Worm (Caenorhabditis elegans): ENCODE results near the gene fipr-28.

DNA sequence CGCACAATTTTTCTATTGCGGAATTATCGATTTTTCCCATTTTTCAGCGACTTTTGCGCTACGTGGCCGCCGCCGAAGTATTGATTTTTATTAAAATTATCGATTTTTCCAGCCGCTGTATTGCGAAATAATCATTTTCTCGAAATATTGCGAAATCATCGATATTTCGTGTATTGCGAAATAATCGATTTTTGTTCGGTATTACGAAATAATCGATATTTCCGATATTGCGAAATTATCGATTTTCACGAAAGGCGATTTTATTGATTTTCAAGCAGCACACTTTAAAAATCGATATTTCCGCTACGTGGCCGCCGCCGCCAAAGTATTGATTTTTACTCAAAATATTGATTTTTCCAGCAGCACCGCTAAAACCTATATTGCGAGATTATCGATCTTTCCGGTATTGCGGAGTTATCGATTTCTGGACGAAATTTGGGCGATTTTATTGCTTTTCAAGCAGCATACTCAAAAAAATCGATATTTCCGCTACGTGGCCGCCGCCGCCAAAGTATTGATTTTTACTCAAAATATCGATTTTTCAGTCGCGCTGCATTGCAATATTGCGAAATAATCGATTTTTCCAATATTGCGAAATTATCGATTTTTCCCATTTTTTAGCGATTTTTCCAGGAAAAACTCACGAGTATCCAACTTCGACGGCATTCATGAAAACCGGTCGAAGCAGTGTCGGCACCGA, 17.9 kb downstream of the fipr-28 start:
- no peak for TF ChIP-seq dao-5 (tag; optimal IDR thresholded peaks at IDR 0.05)
- TF ChIP-seq him-1 (tag; optimal IDR thresholded peaks at IDR 0.05): no peak
- TF ChIP-seq W03F9.2 (tag; optimal IDR thresholded peaks at IDR 0.05): no peak
